Worm (Caenorhabditis elegans) whole organism, L1 larva: Measurements from ENCODE around the gene sri-60.
"Not testable (repeated sequence)": the region's sequence is repeated elsewhere in the genome, so short reads cannot be mapped to it uniquely, and the experiment has no call there.

Source experiments
- C04F5.9 ChIP-seq: sonication (generic microtip); optimal IDR thresholded peaks from 2 replicates; lab custom pipeline; 2016; ENCODE audit warnings: missing genetic modification characterization, missing compliant biosample characterization
- C34B4.2 ChIP-seq: sonication (generic microtip); optimal IDR thresholded peaks from 2 replicates; lab custom pipeline; 2017; ENCODE audit warnings: mild to moderate bottlenecking, missing genetic modification characterization, missing compliant biosample characterization
- aha-1 ChIP-seq: fragments of 150-350 bp; optimal IDR thresholded peaks from 2 replicates; lab custom pipeline; 2014; ENCODE audit warnings: missing biosample characterization, missing genetic modification characterization
- blmp-1 ChIP-seq: fragments of 150-350 bp; optimal IDR thresholded peaks from 2 replicates; lab custom pipeline; 2014; ENCODE audit warnings: missing biosample characterization, missing genetic modification characterization
- dpl-1 ChIP-seq, 3 experiments: fragments of 150-350 bp in 2 of 3; sonication (generic microtip) in 1 of 3; optimal IDR thresholded peaks; 2 replicates each; lab custom pipeline; 2014 to 2017; ENCODE audit warnings: missing biosample characterization in 3 of 3, missing genetic modification characterization in 3 of 3, missing genetic modification reagents in 3 of 3
- efl-1 ChIP-seq, 4 experiments: fragments of 150-350 bp; optimal IDR thresholded peaks in 3 of 4; peaks in 1 of 4; 1 replicate in 1 of 4; 2 replicates in 3 of 4; lab custom pipeline; 2014; ENCODE audit warnings: missing biosample characterization in 2 of 4, missing genetic modification characterization in 2 of 4, missing genetic modification reagents in 2 of 4
- egl-13 ChIP-seq: sonication (generic microtip); optimal IDR thresholded peaks from 2 replicates; lab custom pipeline; 2016; ENCODE audit warnings: missing genotype, missing genetic modification reagents, missing genetic modification characterization, missing compliant biosample characterization
- egl-27 ChIP-seq, 2 experiments: fragments of 150-350 bp in 1 of 2; sonication (generic microtip); optimal IDR thresholded peaks; 3 replicates each; lab custom pipeline; 2017 to 2018; ENCODE audit warnings: missing biosample characterization in 2 of 2, missing genetic modification characterization in 2 of 2, missing genetic modification reagents in 2 of 2
- elt-2 ChIP-seq: sonication (generic microtip); optimal IDR thresholded peaks from 2 replicates; lab custom pipeline; 2016; ENCODE audit warnings: missing genetic modification characterization, mild to moderate bottlenecking, inconsistent platforms, missing compliant biosample characterization, missing genetic modification reagents
- ets-5 ChIP-seq: fragments of 200-800 bp; sonication (Bioruptor generic); IDR thresholded peaks from 2 replicates; pipeline ENCODE4 v1.3.6; 2022; ENCODE audit warnings: missing genetic modification characterization, missing compliant biosample characterization
- fkh-10 ChIP-seq: sonication (generic microtip); optimal IDR thresholded peaks from 2 replicates; lab custom pipeline; 2017; ENCODE audit warnings: missing biosample characterization, missing genetic modification reagents, missing genetic modification characterization
- hlh-17 ChIP-seq: fragments of 200-800 bp; sonication (Bioruptor generic); optimal IDR thresholded peaks from 2 replicates; lab custom pipeline; 2018; ENCODE audit warnings: missing genetic modification characterization, mild to moderate bottlenecking, missing compliant biosample characterization, moderate library complexity, borderline replicate concordance
- hpl-2 ChIP-seq: fragments of 150-350 bp; optimal IDR thresholded peaks from 2 replicates; lab custom pipeline; 2014; ENCODE audit warnings: missing biosample characterization, missing genetic modification reagents, missing genetic modification characterization
- jun-1 ChIP-seq: fragments of 150-350 bp; optimal IDR thresholded peaks from 2 replicates; lab custom pipeline; 2014; ENCODE audit warnings: missing biosample characterization, missing genetic modification reagents, missing genetic modification characterization
- lin-13 ChIP-seq: fragments of 150-350 bp; optimal IDR thresholded peaks from 2 replicates; lab custom pipeline; 2014; ENCODE audit warnings: missing biosample characterization, missing genetic modification reagents, missing genetic modification characterization
- lin-14 ChIP-seq: fragments of 200-800 bp; sonication (Bioruptor generic); optimal IDR thresholded peaks from 2 replicates; lab custom pipeline; 2018; ENCODE audit warnings: mild to moderate bottlenecking, missing genetic modification characterization, moderate library complexity, missing compliant biosample characterization
- lin-15B ChIP-seq: fragments of 150-350 bp; sonication (generic microtip); optimal IDR thresholded peaks from 3 replicates; lab custom pipeline; 2014; ENCODE audit warnings: missing biosample characterization, missing genetic modification characterization
- lsy-2 ChIP-seq, 2 experiments: fragments of 150-350 bp; optimal IDR thresholded peaks; 2 replicates each; lab custom pipeline; 2014; ENCODE audit warnings: missing biosample characterization in 2 of 2, missing genetic modification characterization in 2 of 2
- mdl-1 ChIP-seq, 2 experiments: fragments of 150-350 bp; optimal IDR thresholded peaks; 2 replicates each; lab custom pipeline; 2014 to 2017; ENCODE audit warnings: missing biosample characterization in 2 of 2, missing genetic modification characterization in 2 of 2, inconsistent platforms in 1 of 2
- mef-2 ChIP-seq: fragments of 150-350 bp; optimal IDR thresholded peaks from 2 replicates; lab custom pipeline; 2014; ENCODE audit warnings: missing biosample characterization, missing genetic modification characterization
- mep-1 ChIP-seq: fragments of 150-350 bp; optimal IDR thresholded peaks from 2 replicates; lab custom pipeline; 2014; ENCODE audit warnings: missing biosample characterization, missing genetic modification characterization
- nhr-47 ChIP-seq: sonication (generic microtip); optimal IDR thresholded peaks from 2 replicates; lab custom pipeline; 2016; ENCODE audit warnings: mild to moderate bottlenecking, missing genetic modification characterization, moderate library complexity, missing compliant biosample characterization
- nhr-76 ChIP-seq: sonication (generic microtip); optimal IDR thresholded peaks from 2 replicates; lab custom pipeline; 2017; ENCODE audit warnings: missing biosample characterization, missing genetic modification characterization
- nhr-84 ChIP-seq: sonication (generic microtip); optimal IDR thresholded peaks from 2 replicates; lab custom pipeline; 2017; ENCODE audit warnings: missing biosample characterization, missing genetic modification characterization
- nhr-85 ChIP-seq: sonication (generic microtip); peaks from one replicate; lab custom pipeline; 2016; ENCODE audit warnings: missing genetic modification characterization, inconsistent platforms, missing compliant biosample characterization
- pax-3 ChIP-seq: fragments of 200-800 bp; sonication (Bioruptor generic); optimal IDR thresholded peaks from 2 replicates; lab custom pipeline; 2018; ENCODE audit warnings: mild to moderate bottlenecking, missing genetic modification characterization, moderate library complexity, missing compliant biosample characterization
- pqm-1 ChIP-seq: sonication (generic microtip); optimal IDR thresholded peaks from 3 replicates; lab custom pipeline; 2017; ENCODE audit warnings: missing biosample characterization, missing genetic modification characterization
- snpc-4 ChIP-seq: fragments of 150-350 bp; optimal IDR thresholded peaks from 2 replicates; lab custom pipeline; 2014; ENCODE audit warnings: missing biosample characterization, missing genetic modification characterization
- snu-23 ChIP-seq: sonication (generic microtip); optimal IDR thresholded peaks from 2 replicates; lab custom pipeline; 2016; ENCODE audit warnings: missing genetic modification characterization, missing compliant biosample characterization
- sptf-1 ChIP-seq: fragments of 150-350 bp; optimal IDR thresholded peaks from 2 replicates; lab custom pipeline; 2014; ENCODE audit warnings: missing biosample characterization, missing genetic modification characterization
- swsn-7 ChIP-seq: sonication (generic microtip); optimal IDR thresholded peaks from 2 replicates; lab custom pipeline; 2016; ENCODE audit warnings: missing genetic modification characterization, missing compliant biosample characterization
- tlp-1 ChIP-seq: fragments of 150-350 bp; optimal IDR thresholded peaks from 2 replicates; lab custom pipeline; 2014; ENCODE audit warnings: missing biosample characterization, missing genetic modification characterization
- unc-130 ChIP-seq: fragments of 150-350 bp; optimal IDR thresholded peaks from 2 replicates; lab custom pipeline; 2017; ENCODE audit warnings: missing biosample characterization, missing genetic modification characterization, inconsistent platforms
- unc-98 ChIP-seq: fragments of 200-800 bp; sonication (Bioruptor generic); IDR thresholded peaks from 2 replicates; pipeline ENCODE4 v1.3.6; 2022; ENCODE audit warnings: missing genetic modification characterization, missing compliant biosample characterization
- vab-15 ChIP-seq: sonication (generic microtip); optimal IDR thresholded peaks from 2 replicates; lab custom pipeline; 2017; ENCODE audit warnings: missing genotype, mild to moderate bottlenecking, missing genetic modification characterization, missing compliant biosample characterization
- zag-1 ChIP-seq: fragments of 150-350 bp; optimal IDR thresholded peaks from 2 replicates; lab custom pipeline; 2014; ENCODE audit warnings: missing biosample characterization, missing genetic modification characterization
- zip-4 ChIP-seq: fragments of 200-800 bp; sonication (Bioruptor generic); optimal IDR thresholded peaks from 2 replicates; lab custom pipeline; 2018; ENCODE audit warnings: mild to moderate bottlenecking, missing genetic modification characterization, moderate library complexity, missing compliant biosample characterization
- ztf-11 ChIP-seq, 2 experiments: sonication (generic microtip); optimal IDR thresholded peaks; 2 replicates each; lab custom pipeline; 2016 to 2017; ENCODE audit warnings: missing genetic modification characterization in 2 of 2, missing biosample characterization in 1 of 2, missing compliant biosample characterization in 1 of 2
- ztf-4 ChIP-seq: fragments of 150-350 bp; optimal IDR thresholded peaks from 2 replicates; lab custom pipeline; 2014; ENCODE audit warnings: missing biosample characterization, missing genetic modification characterization

The sri-60 gene

DNA sequence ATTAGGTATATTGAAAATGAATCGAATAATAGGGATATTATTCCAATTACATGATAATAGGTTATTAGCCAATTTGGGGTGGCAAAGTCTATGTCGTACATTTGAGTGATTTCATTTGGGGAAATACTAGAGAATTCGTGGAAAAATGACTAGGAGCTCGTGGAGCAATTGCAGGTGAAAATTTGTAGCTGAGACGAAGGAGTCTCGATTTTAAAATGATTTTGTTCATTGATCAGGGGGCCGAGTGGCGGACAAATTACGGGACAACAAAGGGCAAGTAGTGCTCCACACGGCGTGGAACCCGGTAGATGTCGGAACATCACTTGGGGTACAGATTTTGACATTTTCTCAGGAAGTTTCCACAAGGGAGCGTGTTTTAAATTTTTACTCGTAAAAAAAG lies 4.3 kb downstream of the sri-60 start, which contains the start of gene sri-62:
sri-62 (minus strand) TSS at position 101 of the 400 bp plus-strand sequence.
- TF ChIP-seq tlp-1 (tag; lab: Kevin White, UChicago) (no peak), egl-13 (tag; lab: Kevin White, UChicago) (no peak)

DNA sequence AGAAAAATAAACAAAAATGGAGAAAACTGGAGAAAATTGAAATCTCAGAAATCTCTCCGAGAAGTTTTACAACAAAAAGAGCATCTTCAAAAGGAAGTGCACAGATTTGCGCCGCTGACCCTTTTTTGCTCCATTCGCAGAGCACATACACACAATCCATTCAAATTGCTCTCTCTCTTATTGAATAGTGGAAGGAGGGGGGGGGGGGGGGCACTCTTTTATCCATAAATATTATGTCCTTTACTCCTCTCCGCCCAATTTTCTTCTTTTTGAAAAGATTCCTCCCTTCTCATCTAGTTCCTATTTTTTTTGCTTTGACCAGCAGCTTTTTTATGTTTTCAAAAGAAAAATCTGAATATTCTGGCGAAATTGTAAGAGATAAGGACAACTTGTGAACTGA lies 7.6 kb downstream of the sri-60 start:
- TF ChIP-seq jun-1 (tag; lab: Kevin White, UChicago) (no peak), hlh-17 (no peak), aha-1 (no peak), unc-98 (GFP tag; lab: Robert Waterston, UW) (no peak), lin-14 (GFP tag; lab: Kevin White, UChicago) (peak; percentile 57), tlp-1 (tag; lab: Kevin White, UChicago) (no peak), mdl-1 (tag; optimal IDR thresholded peaks at IDR 0.05; lab: Kevin White, UChicago) (no peak), fkh-10 (GFP tag; lab: Kevin White, UChicago) (peak; percentile 33), sptf-1 (tag; lab: Kevin White, UChicago) (no peak), efl-1 (optimal IDR thresholded peaks at IDR 0.05; lab: Kevin White, UChicago) (no peak), efl-1 (GFP tag; optimal IDR thresholded peaks at IDR 0.05 in 1 of 2; lab: Kevin White, UChicago) (peak in 1 of 2 experiments; percentile 88), nhr-47 (tag; lab: Kevin White, UChicago) (no peak)

DNA sequence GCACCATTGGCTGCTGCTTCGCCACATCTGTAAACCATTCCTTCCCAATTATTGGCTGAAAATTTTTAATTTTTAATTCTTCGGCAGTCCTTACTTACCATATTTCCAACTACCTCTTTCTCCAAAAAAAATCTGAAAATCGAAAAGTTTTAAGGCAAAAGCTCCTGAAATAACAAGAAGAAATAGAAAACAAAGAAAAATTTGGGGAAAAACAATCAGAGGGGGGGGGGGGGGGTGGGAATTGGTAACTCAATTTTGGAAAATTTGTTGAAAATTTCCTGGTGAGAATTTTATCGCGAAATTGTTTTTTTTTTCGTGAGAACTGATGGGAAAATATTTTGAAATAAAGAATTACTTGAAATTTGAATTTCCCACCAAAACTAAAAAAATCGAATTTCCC lies 10.2 kb downstream of the sri-60 start, which contains the start of gene set-11:
set-11 (minus strand) TSS at position 101 of the 400 bp plus-strand sequence.
- TF ChIP-seq nhr-47 (tag; lab: Kevin White, UChicago) (no peak), snpc-4 (tag; lab: Kevin White, UChicago) (no peak)

DNA sequence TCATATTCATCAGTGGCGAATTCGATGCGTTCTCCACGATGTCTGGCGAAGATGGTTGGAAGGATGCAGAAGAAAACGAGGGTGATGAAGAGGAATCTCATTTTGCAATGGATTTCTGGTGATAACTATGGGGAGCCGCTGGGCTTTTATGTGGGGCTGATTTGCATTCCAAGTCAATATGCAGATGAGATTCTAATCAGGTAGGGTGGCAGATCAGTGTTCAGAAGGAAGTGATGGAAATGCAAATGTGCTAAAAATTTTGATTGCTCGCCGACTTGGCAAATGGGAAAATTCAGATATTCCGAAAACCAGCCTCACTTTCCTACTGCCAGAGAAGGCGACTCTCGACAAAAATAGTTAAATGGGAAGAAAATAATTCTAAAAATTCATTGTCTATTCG lies 12.6 kb downstream of the sri-60 start, which contains the start of gene nspf-3:
nspf-3 (minus strand) TSS at position 101 of the 400 bp plus-strand sequence.
- TF ChIP-seq mep-1 (tag; lab: Kevin White, UChicago) (no peak), unc-130 (tag; lab: Kevin White, UChicago) (no peak), efl-1 (optimal IDR thresholded peaks at IDR 0.05; lab: Kevin White, UChicago) (no peak), efl-1 (GFP tag; optimal IDR thresholded peaks at IDR 0.05 in 1 of 2; lab: Kevin White, UChicago) (no peak), unc-98 (GFP tag; lab: Robert Waterston, UW) (no peak), mef-2 (tag; lab: Kevin White, UChicago) (no peak), ztf-4 (no peak), snpc-4 (tag; lab: Kevin White, UChicago) (no peak), C34B4.2 (tag; lab: Kevin White, UChicago) (no peak), zip-4 (GFP tag; lab: Kevin White, UChicago) (no peak), nhr-76 (tag; lab: Kevin White, UChicago) (no peak), egl-13 (tag; lab: Kevin White, UChicago) (no peak), nhr-47 (tag; lab: Kevin White, UChicago) (no peak), pax-3 (no peak)

DNA sequence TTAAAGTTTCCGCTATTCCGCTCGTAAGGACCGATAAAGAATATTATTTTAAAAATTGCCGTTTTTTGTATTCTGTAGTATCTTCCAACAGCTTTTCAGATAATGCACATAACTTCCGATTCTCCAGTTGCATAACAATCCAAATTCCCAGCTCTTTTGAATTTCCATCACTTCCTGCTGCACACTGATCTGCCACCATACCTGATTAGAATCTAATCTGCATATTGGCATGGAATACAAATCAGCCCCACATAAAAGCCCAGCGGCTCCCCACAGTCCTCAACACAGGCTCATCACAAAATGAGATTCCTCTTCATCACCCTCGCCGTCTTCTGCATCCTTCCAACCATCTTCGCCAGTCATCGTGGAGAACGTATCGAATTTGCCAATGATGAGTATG lies 14.0 kb downstream of the sri-60 start, which contains the start of gene nspf-2:
nspf-2 (plus strand) TSS at position 301 of the 400 bp plus-strand sequence.
- not testable (repeated sequence) for TF ChIP-seq lin-13 (GFP tag; lab: Kevin White, UChicago); mef-2 (tag; lab: Kevin White, UChicago); ets-5 (GFP tag; lab: Robert Waterston, UW)

DNA sequence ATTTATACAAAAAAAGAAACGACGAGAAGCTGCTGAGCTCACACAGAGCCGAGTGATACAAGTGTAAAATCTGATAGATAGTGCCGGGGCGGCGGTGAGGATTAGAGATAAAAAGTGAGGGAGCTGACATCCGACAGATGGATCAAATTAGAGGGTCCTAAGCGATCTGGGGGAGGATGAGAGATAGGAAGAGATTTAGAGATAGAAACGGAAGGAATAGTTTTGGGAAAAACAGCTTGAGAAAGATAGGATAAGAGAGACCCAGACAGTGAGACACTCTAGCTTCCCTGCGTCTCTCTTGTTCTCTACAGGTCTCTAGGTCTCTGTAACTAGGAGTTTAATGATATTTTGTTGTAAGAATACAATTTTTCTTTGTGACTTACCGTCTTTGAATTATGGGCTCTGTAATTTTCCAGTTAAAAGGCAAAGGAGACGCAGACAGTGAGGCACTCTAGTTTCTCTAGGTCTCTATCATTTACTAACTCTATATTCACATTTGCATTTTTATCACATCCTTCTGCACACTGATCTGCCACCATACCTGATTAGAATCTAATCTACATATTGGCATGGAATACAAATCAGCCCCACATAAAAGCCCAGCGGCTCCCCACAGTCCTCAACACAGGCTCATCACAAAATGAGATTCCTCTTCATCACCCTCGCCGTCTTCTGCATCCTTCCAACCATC lies 15.5 kb downstream of the sri-60 start, which contains the start of the genes sup-9 and nspf-1:
sup-9 (minus strand) TSS at position 43 of the 691 bp plus-strand sequence.
nspf-1 (plus strand) TSS at position 641 of the 691 bp plus-strand sequence.
- TF ChIP-seq mef-2 (tag; lab: Kevin White, UChicago) (no peak), nhr-76 (tag; lab: Kevin White, UChicago) (no peak), pqm-1 (tag; lab: Kevin White, UChicago) (no peak), zag-1 (no peak), pax-3 (no peak), lin-15B (tag; lab: Kevin White, UChicago) (no peak), C04F5.9 (tag; lab: Kevin White, UChicago) (no peak), ztf-11 (tag; optimal IDR thresholded peaks at IDR 0.05; lab: Kevin White, UChicago) (no peak), nhr-85 (no peak), blmp-1 (tag; lab: Kevin White, UChicago) (no peak), dpl-1 (GFP tag; optimal IDR thresholded peaks at IDR 0.05; lab: Kevin White, UChicago) (no peak), lin-14 (GFP tag; lab: Kevin White, UChicago) (peak; percentile 81), nhr-84 (tag; lab: Kevin White, UChicago) (no peak), snu-23 (GFP tag; lab: Kevin White, UChicago) (peak; percentile 45), lsy-2 (tag; optimal IDR thresholded peaks at IDR 0.05; lab: Kevin White, UChicago) (peak in 1 of 2 experiments; percentile 46), elt-2 (no peak), vab-15 (tag; lab: Kevin White, UChicago) (no peak), hpl-2 (GFP tag; lab: Kevin White, UChicago) (no peak), lin-13 (GFP tag; lab: Kevin White, UChicago) (peak; percentile 33), egl-27 (tag; optimal IDR thresholded peaks at IDR 0.05; lab: Kevin White, UChicago) (no peak), swsn-7 (tag; lab: Kevin White, UChicago) (peak; percentile 32)
